Worm (Caenorhabditis elegans): ENCODE results near the gene rars-1.

Gene rars-1

DNA sequence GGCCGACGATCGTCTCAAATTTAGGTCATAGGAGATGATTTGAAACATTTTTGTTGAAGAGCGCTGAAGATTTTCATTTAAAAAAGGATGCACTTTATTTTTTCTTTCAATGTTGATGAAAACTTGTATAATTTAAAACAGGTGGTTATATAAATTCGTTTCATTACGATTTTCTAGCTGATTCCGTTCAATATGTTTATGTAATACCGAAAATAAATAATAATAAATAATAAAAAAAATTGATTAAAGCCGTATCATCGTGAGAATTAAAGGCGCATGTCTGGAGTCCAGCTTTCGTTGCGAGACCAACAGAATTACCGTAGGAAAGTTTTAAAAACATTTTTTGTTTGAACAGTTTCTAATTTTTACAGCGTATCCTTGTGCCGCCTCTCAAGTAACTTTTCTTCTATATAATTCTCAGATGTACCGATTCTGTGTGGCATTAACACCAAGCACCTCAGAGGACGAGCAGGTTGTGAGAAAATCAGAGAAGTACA, 15.3 kb upstream of the rars-1 start, which contains the start of the genes C26E6.12 and eri-9:
Gene C26E6.12 (minus strand): TSS at position 51 of the 497 bp plus-strand sequence.
Gene eri-9 (plus strand): TSS at position 248 of the 497 bp plus-strand sequence.
- TF ChIP-seq dmd-4 (tag; optimal IDR thresholded peaks at IDR 0.05): no peak
- no peak for TF ChIP-seq peb-1 (tag; optimal IDR thresholded peaks at IDR 0.05)
- TF ChIP-seq unc-55 (GFP tag; optimal IDR thresholded peaks at IDR 0.05): no peak
- TF ChIP-seq F13H6.1 (tag; optimal IDR thresholded peaks at IDR 0.05): no peak
- no peak for TF ChIP-seq sma-3 (GFP tag; optimal IDR thresholded peaks at IDR 0.05)
- no peak for TF ChIP-seq lin-13 (GFP tag; optimal IDR thresholded peaks at IDR 0.05)
- no peak for TF ChIP-seq zag-1 (tag; optimal IDR thresholded peaks at IDR 0.05)
- no peak for TF ChIP-seq Y55F3AM.14 (GFP tag; optimal IDR thresholded peaks at IDR 0.05)
- no peak for TF ChIP-seq ceh-16 (tag; optimal IDR thresholded peaks at IDR 0.05)
- TF ChIP-seq nhr-23 (tag; optimal IDR thresholded peaks at IDR 0.05): no peak

DNA sequence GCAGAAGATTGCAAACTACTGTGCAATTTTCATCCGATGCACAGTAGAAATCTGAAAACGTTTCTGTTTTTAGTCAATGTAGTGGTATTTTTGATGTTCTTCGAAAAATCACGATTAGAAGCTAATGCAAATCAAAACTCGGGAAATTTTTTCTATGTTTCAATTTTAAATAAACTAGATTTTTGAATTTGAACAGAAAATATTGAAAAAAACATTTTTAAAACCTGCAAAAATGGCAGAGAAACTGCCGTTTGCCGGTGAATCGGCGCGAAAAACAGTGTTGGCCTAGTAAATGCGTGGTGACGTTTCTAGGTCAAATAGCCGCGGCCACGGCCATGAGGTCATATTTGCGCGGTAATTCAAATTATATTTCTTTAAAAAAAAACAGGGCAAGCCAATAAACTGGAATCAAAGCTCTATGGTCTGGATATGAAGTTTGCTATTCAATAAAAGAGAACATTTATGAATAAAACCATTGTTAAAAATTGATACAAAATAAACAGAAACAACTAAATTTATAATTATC, 13.2 kb upstream of the rars-1 start, which contains the start of gene set-2:
Gene set-2 (minus strand): TSS at position 51 of the 526 bp plus-strand sequence.
- TF ChIP-seq mdl-1 (tag; optimal IDR thresholded peaks at IDR 0.05): no peak
- no peak for TF ChIP-seq nhr-21 (tag; optimal IDR thresholded peaks at IDR 0.05)
- TF ChIP-seq lsy-2 (tag; optimal IDR thresholded peaks at IDR 0.05): peak; percentile 6 to 76
- no peak for TF ChIP-seq unc-62 (GFP tag; optimal IDR thresholded peaks at IDR 0.05)
- TF ChIP-seq alr-1 (tag; optimal IDR thresholded peaks at IDR 0.05): no peak
- TF ChIP-seq nhr-11 (tag; optimal IDR thresholded peaks at IDR 0.05): no peak
- TF ChIP-seq nhr-12 (tag; optimal IDR thresholded peaks at IDR 0.05): no peak
- TF ChIP-seq unc-55 (GFP tag; optimal IDR thresholded peaks at IDR 0.05): peak; percentile 60
- peak; percentile 65 for TF ChIP-seq F13H6.1 (tag; optimal IDR thresholded peaks at IDR 0.05)
- no peak for TF ChIP-seq ztf-1 (GFP tag; conservative IDR thresholded peaks at IDR 0.05)
- no peak for TF ChIP-seq ceh-82 (tag; optimal IDR thresholded peaks at IDR 0.05)
- TF ChIP-seq nhr-129 (tag; optimal IDR thresholded peaks at IDR 0.05): no peak
- peak; percentile 28 for TF ChIP-seq lin-11 (tag; optimal IDR thresholded peaks at IDR 0.05)
- TF ChIP-seq elt-1 (tag; optimal IDR thresholded peaks at IDR 0.05): no peak
- TF ChIP-seq skn-1 (tag; optimal IDR thresholded peaks at IDR 0.05): no peak
- peak; percentile 14 for TF ChIP-seq fos-1 (tag; optimal IDR thresholded peaks at IDR 0.05)
- TF ChIP-seq ama-1 (optimal IDR thresholded peaks at IDR 0.05): no peak
- TF ChIP-seq dmd-4 (tag; optimal IDR thresholded peaks at IDR 0.05): no peak
- TF ChIP-seq blmp-1 (tag; optimal IDR thresholded peaks at IDR 0.05; ENCODE audit: insufficient read depth): no peak
- TF ChIP-seq nhr-237 (tag; optimal IDR thresholded peaks at IDR 0.05): no peak
- TF ChIP-seq sma-9 (GFP tag; optimal IDR thresholded peaks at IDR 0.05): peak; percentile 38
- TF ChIP-seq sma-9 (tag; optimal IDR thresholded peaks at IDR 0.05): no peak
- TF ChIP-seq ztf-11 (tag; optimal IDR thresholded peaks at IDR 0.05): no peak
- no peak for TF ChIP-seq ZK546.5 (tag; optimal IDR thresholded peaks at IDR 0.05)
- TF ChIP-seq gmeb-1 (tag; optimal IDR thresholded peaks at IDR 0.05): peak; percentile 92
- TF ChIP-seq sma-3 (GFP tag; optimal IDR thresholded peaks at IDR 0.05): peak; percentile 57
- TF ChIP-seq egl-27 (tag; optimal IDR thresholded peaks at IDR 0.05): no peak
- no peak for TF ChIP-seq elt-3 (tag; optimal IDR thresholded peaks at IDR 0.05)
- peak; percentile 64 for TF ChIP-seq lin-13 (GFP tag; optimal IDR thresholded peaks at IDR 0.05)
- peak; percentile 70 for TF ChIP-seq crh-2 (tag; optimal IDR thresholded peaks at IDR 0.05)
- TF ChIP-seq mbf-1 (tag; optimal IDR thresholded peaks at IDR 0.05): no peak
- TF ChIP-seq nhr-23 (tag; optimal IDR thresholded peaks at IDR 0.05): no peak
- TF ChIP-seq R02D3.7 (tag; optimal IDR thresholded peaks at IDR 0.05): no peak
- TF ChIP-seq mab-5 (tag; optimal IDR thresholded peaks at IDR 0.05): no peak
- no peak for TF ChIP-seq unc-39 (tag; optimal IDR thresholded peaks at IDR 0.05)
- TF ChIP-seq zag-1 (tag; optimal IDR thresholded peaks at IDR 0.05): no peak
- peak; percentile 64 for TF ChIP-seq nhr-25 (tag; optimal IDR thresholded peaks at IDR 0.05)
- TF ChIP-seq lin-39 (tag; optimal IDR thresholded peaks at IDR 0.05): no peak
- TF ChIP-seq nhr-10 (tag; optimal IDR thresholded peaks at IDR 0.05): no peak
- peak; percentile 2 for TF ChIP-seq ztf-4 (tag; optimal IDR thresholded peaks at IDR 0.05)
- no peak for TF ChIP-seq aly-2 (tag; optimal IDR thresholded peaks at IDR 0.05)
- TF ChIP-seq ceh-16 (tag; optimal IDR thresholded peaks at IDR 0.05): no peak
- no peak for TF ChIP-seq snpc-4 (tag; optimal IDR thresholded peaks at IDR 0.05)
- TF ChIP-seq Y55F3AM.14 (GFP tag; optimal IDR thresholded peaks at IDR 0.05): no peak
- TF ChIP-seq nhr-77 (tag; optimal IDR thresholded peaks at IDR 0.05): no peak
- no peak for TF ChIP-seq nhr-6 (tag; optimal IDR thresholded peaks at IDR 0.05)
- peak; percentile 52 for TF ChIP-seq C34F6.9 (tag; optimal IDR thresholded peaks at IDR 0.05)
- TF ChIP-seq peb-1 (tag; optimal IDR thresholded peaks at IDR 0.05): no peak
- peak; percentile 16 for TF ChIP-seq sem-4 (tag; optimal IDR thresholded peaks at IDR 0.05)

All from whole organism, L2 larva.